Fruit fly (Drosophila melanogaster): ENCODE data around the gene foi.
A peak's percentile ranks its signal among the peaks of the same experiment; 100 is the strongest.

Gene foi

DNA sequence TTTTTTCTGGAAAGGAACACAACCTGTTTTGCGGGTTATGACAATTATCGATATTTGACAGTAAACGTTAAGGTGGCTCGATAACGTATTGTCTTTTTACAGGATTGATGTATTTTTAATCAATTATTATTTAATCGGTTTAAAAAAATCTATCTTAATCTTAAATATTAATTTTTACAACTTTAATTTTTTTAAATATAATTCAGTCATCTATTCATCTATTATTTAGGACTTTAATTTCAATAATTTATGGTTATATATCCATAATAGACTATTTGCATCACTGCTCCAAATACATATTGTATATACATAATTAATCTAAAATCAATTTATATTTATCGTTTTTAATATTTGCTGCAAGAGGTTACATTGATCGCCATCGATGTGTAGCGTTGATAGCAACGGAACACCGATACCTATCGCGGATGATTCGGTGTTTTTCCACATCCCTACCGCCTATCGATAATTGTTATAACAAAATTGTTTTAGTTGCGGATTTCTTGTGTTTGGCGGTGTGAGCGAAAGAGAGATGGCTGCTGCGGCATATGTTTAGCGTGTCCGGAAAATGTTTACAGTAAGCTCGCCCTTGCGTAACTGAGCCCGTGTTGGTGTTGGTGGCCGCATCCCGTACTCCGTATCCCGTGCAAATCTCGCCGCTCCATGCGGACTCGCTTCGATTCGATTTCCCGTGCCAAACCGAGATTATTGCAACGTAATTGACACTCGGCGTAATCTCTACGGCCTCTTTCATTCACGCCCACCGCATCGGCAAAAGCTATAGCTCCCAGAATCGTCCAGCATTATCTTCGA, at the start of gene foi, which contains the start of gene GstO1:
TSS of gene foi (plus strand) at position 429 of the 810 bp plus-strand sequence.
TSS of gene GstO1 (minus strand) at position 51 of the 810 bp plus-strand sequence.
- no peak for TF ChIP-seq noc (tag; optimal IDR thresholded peaks at IDR 0.05)

DNA sequence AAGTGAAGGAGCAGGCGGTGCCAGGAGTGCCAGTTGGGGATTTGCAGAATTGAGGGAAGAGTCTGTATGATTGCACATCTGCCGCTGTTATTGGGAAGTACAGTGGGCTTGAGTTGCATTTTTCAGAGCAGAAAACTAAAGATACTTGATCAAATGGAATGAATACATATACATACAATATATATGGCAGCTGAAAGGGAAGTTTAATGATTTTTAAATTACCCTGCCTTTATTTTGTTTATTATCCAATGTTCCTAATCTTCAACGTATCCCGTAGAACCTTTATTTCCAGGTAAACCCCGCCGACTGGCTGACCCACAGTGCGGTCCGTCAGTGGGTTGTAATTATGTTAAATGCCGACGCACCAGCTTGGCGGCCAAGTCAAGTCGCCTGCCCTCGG, 44.1 kb upstream of the foi start:
- no peak for TF ChIP-seq noc (tag; optimal IDR thresholded peaks at IDR 0.05)

DNA sequence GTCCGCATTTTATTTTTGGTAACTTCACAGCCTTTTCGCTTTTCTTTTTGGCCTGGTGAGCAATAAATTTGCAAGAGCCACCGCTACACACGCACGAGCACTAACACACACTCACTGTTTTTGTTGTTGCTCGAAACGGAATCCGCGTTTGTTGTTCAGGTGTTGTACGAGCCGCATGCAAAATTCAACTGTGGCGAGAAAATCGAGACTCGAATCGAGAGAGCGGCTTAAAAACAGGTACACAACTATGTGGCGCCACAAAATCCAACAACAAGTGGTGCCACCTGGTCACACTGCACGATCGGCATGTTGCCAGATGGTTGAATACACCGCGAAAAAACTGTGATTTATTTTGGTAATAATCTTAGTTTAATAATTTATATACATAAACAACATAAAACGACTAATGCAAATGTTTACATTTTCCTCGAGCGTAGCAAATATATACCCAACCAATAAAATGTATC, 18.0 kb upstream of the foi start, which contains the start of gene CG43163:
TSS of gene CG43163 (minus strand) at position 172 of the 467 bp plus-strand sequence.
- TF ChIP-seq noc (tag; optimal IDR thresholded peaks at IDR 0.05) = no peak

dm6 chr3L:8509567-8510109, 15.4 kb upstream of the foi start, which contains the start of the genes ZC3H3 and Pus7:
Gene ZC3H3, minus strand, starts transcription at chr3L:8509763.
Gene Pus7, plus strand, starts transcription at chr3L:8510003.
- TF ChIP-seq noc (tag; optimal IDR thresholded peaks at IDR 0.05) = no peak

DNA sequence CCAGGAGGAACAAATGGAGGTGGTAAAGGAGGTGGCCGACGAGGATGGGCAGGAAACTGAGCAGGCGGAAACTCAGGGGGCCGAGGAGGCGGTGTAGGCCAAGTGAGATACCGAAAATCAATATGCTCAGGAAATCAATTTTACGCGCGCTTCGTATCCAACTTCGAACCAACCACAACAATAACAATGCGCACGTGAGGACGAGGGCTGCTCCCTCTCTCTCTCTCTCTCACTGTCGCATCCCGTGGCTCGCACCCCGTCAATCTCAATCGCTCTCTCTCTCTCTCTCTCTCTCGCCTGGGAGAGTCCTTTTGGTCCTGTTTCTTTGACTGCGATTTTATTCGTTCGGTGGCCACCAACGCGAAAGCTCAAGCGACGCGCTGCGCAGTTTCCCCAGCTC, 12.6 kb upstream of the foi start, which contains the start of gene CG6765:
TSS of gene CG6765 (plus strand) at position 340 of the 400 bp plus-strand sequence.
- no peak for TF ChIP-seq noc (tag; optimal IDR thresholded peaks at IDR 0.05)

- TF ChIP-seq noc (tag; optimal IDR thresholded peaks at IDR 0.05) = no peak
These were observed 11.8 kb upstream of the foi start for dm6 chr3L:8513258-8513657.

- TF ChIP-seq noc (tag; optimal IDR thresholded peaks at IDR 0.05) = no peak
These were observed 10.3 kb upstream of the foi start, which contains the start of gene CG6683 for dm6 chr3L:8514768-8515167. Gene CG6683, minus strand, starts transcription at chr3L:8514921.

DNA sequence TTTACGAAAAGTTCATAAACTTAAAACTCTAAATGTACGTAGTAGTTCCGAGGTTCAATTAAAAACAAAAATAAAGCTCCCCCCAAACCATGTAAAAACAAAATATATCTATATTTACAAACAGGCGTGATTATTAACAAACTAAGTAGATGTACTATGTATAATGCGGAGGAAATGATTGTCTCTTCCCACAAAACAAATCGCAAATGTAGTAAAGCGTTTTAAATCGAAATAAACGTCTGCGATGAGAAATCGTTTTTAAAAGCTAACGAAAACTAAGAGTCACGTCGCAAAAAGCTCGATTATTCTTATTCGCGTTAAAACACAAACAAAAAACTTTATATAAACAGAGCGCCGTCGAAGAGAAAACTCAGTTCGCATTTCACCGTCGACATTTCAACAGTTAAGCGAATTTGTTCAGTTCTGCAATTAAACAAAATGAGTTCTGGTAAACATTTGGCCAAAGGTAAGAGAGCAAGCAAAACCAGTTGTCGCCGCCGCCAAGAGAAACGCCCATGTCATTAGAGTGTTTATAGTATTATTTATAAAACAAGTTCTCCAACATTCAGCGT, 6.4 kb upstream of the foi start, which contains the start of gene GstO3:
TSS of gene GstO3 (plus strand) at position 370 of the 572 bp plus-strand sequence.
- TF ChIP-seq noc (tag; optimal IDR thresholded peaks at IDR 0.05) = no peak

DNA sequence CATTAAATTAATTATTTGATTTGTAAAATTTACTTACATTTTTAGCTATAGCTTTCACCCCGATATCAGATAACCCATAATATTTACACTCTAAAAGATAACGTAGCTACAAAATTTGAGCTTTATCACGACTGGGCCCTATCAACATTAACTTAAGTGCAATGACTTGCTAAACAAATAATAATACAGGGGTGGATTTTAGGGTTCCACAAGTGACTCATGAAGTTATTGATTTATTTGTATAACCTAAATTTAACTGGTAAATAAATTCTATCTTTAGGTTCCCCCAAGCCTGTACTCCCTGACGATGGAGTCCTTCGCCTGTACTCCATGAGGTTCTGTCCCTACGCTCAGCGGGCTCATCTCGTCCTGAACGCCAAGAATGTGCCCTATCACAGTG, 5.8 kb upstream of the foi start:
- TF ChIP-seq noc (tag; optimal IDR thresholded peaks at IDR 0.05) = peak; percentile 23

dm6 chr3L:8520252-8520651, 4.8 kb upstream of the foi start, which contains the start of gene se:
Gene se, plus strand, starts transcription at chr3L:8520552.
- no peak for TF ChIP-seq noc (tag; optimal IDR thresholded peaks at IDR 0.05)

DNA sequence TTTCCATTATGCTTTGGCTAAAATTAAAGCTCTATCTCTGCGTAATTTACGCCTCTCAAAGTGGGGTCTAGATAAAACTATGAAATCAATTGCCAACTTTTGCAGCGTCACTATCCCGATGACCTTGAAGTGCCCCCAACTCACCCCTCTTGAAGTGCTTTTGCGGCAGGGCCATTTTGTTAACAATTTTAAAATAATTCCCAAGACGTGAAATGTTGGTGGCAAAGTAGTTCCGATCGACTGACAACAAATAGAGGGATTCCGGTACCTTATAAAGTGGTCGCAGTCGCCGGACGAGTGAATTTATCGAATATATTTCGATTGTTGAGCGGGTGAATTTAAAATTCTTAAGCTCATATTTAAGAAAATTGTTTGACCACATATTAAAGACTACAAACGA, 1.8 kb upstream of the foi start, which contains the start of gene GstO2:
TSS of gene GstO2 (minus strand) at position 245 of the 400 bp plus-strand sequence.
- peak; percentile 28 for TF ChIP-seq noc (tag; optimal IDR thresholded peaks at IDR 0.05)

DNA sequence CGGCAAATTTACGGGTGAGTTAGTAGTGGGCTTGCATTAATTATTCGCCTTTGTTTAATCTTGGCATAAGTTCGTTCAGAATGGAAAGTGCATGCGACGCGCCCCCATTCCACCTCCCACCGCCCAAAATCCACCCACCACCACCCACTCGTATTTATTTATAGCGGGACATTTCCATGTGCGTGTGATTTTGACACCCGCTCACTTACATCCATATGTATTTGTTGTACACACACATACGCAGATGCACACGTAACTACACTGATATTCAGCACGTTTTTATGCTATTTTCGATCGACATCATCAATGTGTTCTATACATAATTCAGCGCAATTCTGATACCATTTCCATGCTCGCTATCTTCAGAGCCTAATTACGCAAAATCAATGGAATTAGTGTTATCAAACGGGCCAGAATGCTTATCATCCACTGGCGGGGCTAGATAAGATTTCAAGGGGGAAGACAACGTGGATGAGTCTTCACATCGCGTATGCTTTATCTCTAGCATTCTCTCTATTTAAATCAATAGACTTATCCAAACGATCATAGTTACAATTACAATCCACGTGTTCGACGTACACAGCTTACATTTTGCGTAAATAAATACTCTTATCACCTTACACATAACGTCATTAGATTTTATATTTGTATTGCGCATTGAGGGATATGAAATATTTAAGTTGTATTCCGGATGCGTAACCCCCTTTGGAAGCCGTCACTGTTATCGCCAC, 812 bp downstream of the foi start:
- peak; percentile 92 for TF ChIP-seq noc (tag; optimal IDR thresholded peaks at IDR 0.05)

- no peak for TF ChIP-seq noc (tag; optimal IDR thresholded peaks at IDR 0.05)
These were observed 2.8 kb downstream of the foi start for dm6 chr3L:8527829-8528228.

- no peak for TF ChIP-seq noc (tag; optimal IDR thresholded peaks at IDR 0.05)
These were observed 3.5 kb downstream of the foi start for dm6 chr3L:8528546-8528945.

dm6 chr3L:8529701-8530100, 4.7 kb downstream of the foi start:
- TF ChIP-seq noc (tag; optimal IDR thresholded peaks at IDR 0.05) = no peak
